Worm (Caenorhabditis elegans) whole organism, late embryonic: Measurements from ENCODE around the gene C36E6.8.

Experiments
- C38D4.7 ChIP-seq: fragments of 200-800 bp; sonication (Bioruptor generic); optimal IDR thresholded peaks from 2 replicates; lab custom pipeline; 2018; ENCODE audit warnings: mild to moderate bottlenecking, missing genetic modification characterization, moderate library complexity, missing compliant biosample characterization
- ahr-1 ChIP-seq: sonication (generic microtip); optimal IDR thresholded peaks from 2 replicates; lab custom pipeline; 2016; ENCODE audit warnings: missing genetic modification characterization, missing compliant biosample characterization
- ama-1 ChIP-seq: fragments of 150-350 bp; optimal IDR thresholded peaks from 2 replicates; lab custom pipeline; 2014
- ceh-18 ChIP-seq: sonication (generic microtip); optimal IDR thresholded peaks from 2 replicates; lab custom pipeline; 2016; ENCODE audit warnings: missing genetic modification characterization, missing compliant biosample characterization
- ceh-2 ChIP-seq: sonication (generic microtip); optimal IDR thresholded peaks from 2 replicates; lab custom pipeline; 2016; ENCODE audit warnings: missing genotype, missing genetic modification characterization, missing compliant biosample characterization
- ceh-22 ChIP-seq: sonication (generic microtip); optimal IDR thresholded peaks from 2 replicates; lab custom pipeline; 2017; ENCODE audit warnings: missing biosample characterization, missing genetic modification characterization
- ceh-31 ChIP-seq: sonication (generic microtip); optimal IDR thresholded peaks from 2 replicates; lab custom pipeline; 2016; ENCODE audit warnings: missing genetic modification characterization, missing compliant biosample characterization
- ceh-34 ChIP-seq: sonication (generic microtip); optimal IDR thresholded peaks from 2 replicates; lab custom pipeline; 2016; ENCODE audit warnings: mild to moderate bottlenecking, missing genetic modification characterization, missing compliant biosample characterization
- ceh-45 ChIP-seq: fragments of 200-800 bp; sonication (Bioruptor generic); IDR thresholded peaks from 2 replicates; pipeline ENCODE4 v1.3.6; 2022; ENCODE audit warnings: missing genetic modification reagents, missing genetic modification characterization, missing compliant biosample characterization
- ceh-48 ChIP-seq: sonication (generic microtip); optimal IDR thresholded peaks from 2 replicates; lab custom pipeline; 2016; ENCODE audit warnings: missing genetic modification characterization, inconsistent platforms, missing compliant biosample characterization
- ceh-9 ChIP-seq: sonication (generic microtip); optimal IDR thresholded peaks from 2 replicates; lab custom pipeline; 2016; ENCODE audit warnings: mild to moderate bottlenecking, missing genetic modification characterization, inconsistent platforms, missing compliant biosample characterization
- ets-4 ChIP-seq: sonication (generic microtip); optimal IDR thresholded peaks from 2 replicates; lab custom pipeline; 2016; ENCODE audit warnings: missing genetic modification characterization, missing compliant biosample characterization
- eyg-1 ChIP-seq: sonication (generic microtip); optimal IDR thresholded peaks from 2 replicates; lab custom pipeline; 2016; ENCODE audit warnings: missing genotype, missing genetic modification characterization, missing compliant biosample characterization
- hlh-30 ChIP-seq: sonication (generic microtip); optimal IDR thresholded peaks from 2 replicates; lab custom pipeline; 2017; ENCODE audit warnings: antibody characterized with exemption, missing genetic modification characterization, missing compliant biosample characterization; ENCODE audit not compliant: insufficient read depth
- hlh-6 ChIP-seq: sonication (generic microtip); optimal IDR thresholded peaks from 2 replicates; lab custom pipeline; 2016; ENCODE audit warnings: missing genotype, missing genetic modification characterization, missing compliant biosample characterization
- madf-2 ChIP-seq: sonication (generic microtip); optimal IDR thresholded peaks from 2 replicates; lab custom pipeline; 2017; ENCODE audit warnings: missing genetic modification characterization, missing compliant biosample characterization
- mec-3 ChIP-seq: sonication (generic microtip); optimal IDR thresholded peaks from 2 replicates; lab custom pipeline; 2016; ENCODE audit warnings: borderline replicate concordance, missing genetic modification characterization, missing compliant biosample characterization
- nfya-1 ChIP-seq: sonication (generic microtip); optimal IDR thresholded peaks from 2 replicates; lab custom pipeline; 2017; ENCODE audit warnings: missing genetic modification characterization, mild to moderate bottlenecking, missing compliant biosample characterization, antibody characterized with exemption, moderate library complexity
- nhr-11 ChIP-seq: fragments of 150-350 bp; optimal IDR thresholded peaks from 2 replicates; lab custom pipeline; 2014; ENCODE audit warnings: missing biosample characterization, missing genetic modification characterization
- pat-9 ChIP-seq: fragments of 200-800 bp; sonication (Bioruptor generic); optimal IDR thresholded peaks from 2 replicates; lab custom pipeline; 2018; ENCODE audit warnings: mild to moderate bottlenecking, missing genetic modification characterization, moderate library complexity, missing compliant biosample characterization
- ref-2 ChIP-seq: sonication (generic microtip); optimal IDR thresholded peaks from 2 replicates; lab custom pipeline; 2016; ENCODE audit warnings: missing genetic modification characterization, missing compliant biosample characterization
- rnt-1 ChIP-seq: sonication (generic microtip); optimal IDR thresholded peaks from 2 replicates; lab custom pipeline; 2016; ENCODE audit warnings: missing genetic modification characterization, missing compliant biosample characterization
- sdc-2 ChIP-seq: sonication (generic microtip); optimal IDR thresholded peaks from 2 replicates; lab custom pipeline; 2016; ENCODE audit warnings: missing genotype, missing genetic modification characterization, missing compliant biosample characterization
- sox-2 ChIP-seq: fragments of 200-800 bp; sonication (Bioruptor generic); IDR thresholded peaks from 2 replicates; pipeline ENCODE4 v1.3.6; 2022; ENCODE audit warnings: missing genetic modification reagents, missing genetic modification characterization, missing compliant biosample characterization
- syd-9 ChIP-seq: sonication (generic microtip); optimal IDR thresholded peaks from 2 replicates; lab custom pipeline; 2016; ENCODE audit warnings: mild to moderate bottlenecking, missing genetic modification characterization, moderate library complexity, missing compliant biosample characterization
- tbx-2 ChIP-seq: sonication (generic microtip); optimal IDR thresholded peaks from 2 replicates; lab custom pipeline; 2016; ENCODE audit warnings: missing genetic modification characterization, missing compliant biosample characterization
- unc-3 ChIP-seq, 2 experiments: fragments of 200-800 bp in 1 of 2; sonication (Bioruptor generic) in 1 of 2; sonication (generic microtip) in 1 of 2; conservative IDR thresholded peaks in 1 of 2; optimal IDR thresholded peaks in 1 of 2; 2 replicates each; pipeline versions ENCODE4 v1.3.6 to Lab custom; 2016 to 2022; ENCODE audit warnings: missing compliant biosample characterization in 2 of 2, missing genetic modification characterization in 2 of 2, missing genetic modification reagents in 1 of 2
- unc-55 ChIP-seq: sonication (generic microtip); optimal IDR thresholded peaks from 2 replicates; lab custom pipeline; 2017; ENCODE audit warnings: missing biosample characterization, missing genetic modification reagents, missing genetic modification characterization
- unc-86 ChIP-seq: sonication (generic microtip); optimal IDR thresholded peaks from 2 replicates; lab custom pipeline; 2016; ENCODE audit warnings: missing genetic modification characterization, missing compliant biosample characterization

C36E6.8 gene

ce11 chrX:17451410-17451809, 12.9 kb downstream of the C36E6.8 start, which contains the start of gene C36E6.2:
Gene C36E6.2, plus strand, starts transcription at chrX:17451670.
- TF ChIP-seq unc-3 (GFP tag; conservative IDR thresholded peaks at IDR 0.05; lab: Robert Waterston, UW) (no peak), unc-3 (tag; optimal IDR thresholded peaks at IDR 0.05; lab: Kevin White, UChicago) (no peak), tbx-2 (tag; lab: Kevin White, UChicago) (peak; percentile 25), sdc-2 (tag; lab: Kevin White, UChicago) (peak; percentile 61), ceh-34 (peak; percentile 27), rnt-1 (no peak), madf-2 (tag; lab: Kevin White, UChicago) (no peak), ets-4 (tag; lab: Kevin White, UChicago) (no peak), eyg-1 (tag; lab: Kevin White, UChicago) (no peak), ceh-31 (peak; percentile 60), ama-1 (lab: Kevin White, UChicago) (no peak), hlh-30 (peak; percentile 96), sox-2 (GFP tag; lab: Robert Waterston, UW) (peak; percentile 83), ceh-2 (no peak), nfya-1 (tag; lab: Kevin White, UChicago) (peak; percentile 63)
- TF ChIP-seq, all 69 proteins: peak for 7

- TF ChIP-seq hlh-6 (tag; lab: Kevin White, UChicago), result peak; percentile 8
- TF ChIP-seq rnt-1, result peak; percentile 78
- no peak for TF ChIP-seq ceh-45 (GFP tag; lab: Robert Waterston, UW)
- TF ChIP-seq syd-9, result peak; percentile 58
- TF ChIP-seq C38D4.7 (GFP tag; lab: Kevin White, UChicago), result no peak
- TF ChIP-seq sdc-2 (tag; lab: Kevin White, UChicago), result peak; percentile 33
- TF ChIP-seq pat-9, result peak; percentile 24
- TF ChIP-seq unc-3 (GFP tag; conservative IDR thresholded peaks at IDR 0.05; lab: Robert Waterston, UW), result 0 out of 2 replicates have a peak, but pooled peaks have one; percentile 16
- TF ChIP-seq unc-3 (tag; optimal IDR thresholded peaks at IDR 0.05; lab: Kevin White, UChicago), result no peak
- TF ChIP-seq tbx-2 (tag; lab: Kevin White, UChicago), result peak; percentile 39
- peak; percentile 72 for TF ChIP-seq ceh-34
- TF ChIP-seq ref-2 (tag; lab: Kevin White, UChicago), result peak; percentile 19
- TF ChIP-seq nhr-11 (tag; lab: Kevin White, UChicago), result no peak
- peak; percentile 93 for TF ChIP-seq ceh-18 (tag; lab: Kevin White, UChicago)
- TF ChIP-seq ceh-9 (tag; lab: Kevin White, UChicago), result no peak
- peak; percentile 31 for TF ChIP-seq unc-55 (GFP tag; lab: Kevin White, UChicago)
- TF ChIP-seq, all 69 proteins: peak for 11
Observed at ce11 chrX:17456536-17457165, 18.2 kb downstream of the C36E6.8 start, which contains the start of gene mlc-2. Gene mlc-2, minus strand, starts transcription at chrX:17456586.

- peak; percentile 73 for TF ChIP-seq ceh-18 (tag; lab: Kevin White, UChicago)
- TF ChIP-seq mec-3 (tag; lab: Kevin White, UChicago), result no peak
- peak; percentile 60 for TF ChIP-seq pat-9
- peak; percentile 51 for TF ChIP-seq rnt-1
- TF ChIP-seq ceh-34, result peak; percentile 27
- TF ChIP-seq tbx-2 (tag; lab: Kevin White, UChicago), result peak; percentile 3
Observed at ce11 chrX:17458887-17459286, 20.4 kb downstream of the C36E6.8 start, which contains the start of gene mlc-1. Gene mlc-1, plus strand, starts transcription at chrX:17459210.

ce11 chrX:17461958-17462357, 23.5 kb downstream of the C36E6.8 start:
- TF ChIP-seq ceh-22 (tag; lab: Kevin White, UChicago) (no peak), ceh-45 (GFP tag; lab: Robert Waterston, UW) (no peak), ceh-34 (no peak), rnt-1 (no peak), ahr-1 (no peak)

- TF ChIP-seq ref-2 (tag; lab: Kevin White, UChicago) (peak; percentile 37), ceh-48 (tag; lab: Kevin White, UChicago) (peak; percentile 84), unc-86 (tag; lab: Kevin White, UChicago) (no peak)
Observed at ce11 chrX:17464801-17465200, 26.3 kb downstream of the C36E6.8 start, which contains the start of gene slc-17.1. Gene slc-17.1, minus strand, starts transcription at chrX:17464901.
